Fruit fly (Drosophila melanogaster) whole organism, wandering third instar larva: Measurements from ENCODE around the gene Prp4k.
A peak's percentile ranks its signal among the peaks of the same experiment; 100 is the strongest.

Source experiments
- Abd-B ChIP-seq: fragments of >200 bp; optimal IDR thresholded peaks from 2 replicates; lab custom pipeline; 2017; ENCODE audit warnings: missing biosample characterization, missing genetic modification characterization
- CG32264 ChIP-seq: fragments of 200-800 bp; sonication (Bioruptor generic); optimal IDR thresholded peaks from 2 replicates; lab custom pipeline; 2016; ENCODE audit warnings: missing biosample characterization, missing genetic modification characterization
- CrebA ChIP-seq: fragments of 200-800 bp; sonication (Bioruptor generic); optimal IDR thresholded peaks from 2 replicates; lab custom pipeline; 2016; ENCODE audit warnings: missing biosample characterization, mild to moderate bottlenecking, missing genetic modification characterization, borderline replicate concordance
- Dfd ChIP-seq: fragments of >200 bp; optimal IDR thresholded peaks from 2 replicates; lab custom pipeline; 2017; ENCODE audit warnings: missing biosample characterization, missing genetic modification characterization
- Dif ChIP-seq: fragments of 200-275, 200-300 bp; sonication (Bioruptor generic); optimal IDR thresholded peaks from 2 replicates; lab custom pipeline; 2018; ENCODE audit warnings: missing biosample characterization, missing genetic modification characterization; ENCODE audit not compliant: partially characterized antibody
- GATAd ChIP-seq: sonication (Bioruptor generic); optimal IDR thresholded peaks from 2 replicates; lab custom pipeline; 2016; ENCODE audit warnings: missing biosample characterization, missing genetic modification characterization
- HLH106 ChIP-seq: fragments of 200-800 bp; optimal IDR thresholded peaks from 3 replicates; lab custom pipeline; 2019; ENCODE audit warnings: missing biosample characterization, mild to moderate bottlenecking, missing genetic modification characterization, moderate library complexity
- Hnf4 ChIP-seq: fragments of 200-800 bp; sonication (Bioruptor generic); optimal IDR thresholded peaks from 2 replicates; lab custom pipeline; 2016; ENCODE audit warnings: missing biosample characterization, mild to moderate bottlenecking, missing genetic modification characterization
- Hr78 ChIP-seq: fragments of >200 bp; optimal IDR thresholded peaks from 2 replicates; lab custom pipeline; 2017; ENCODE audit warnings: missing biosample characterization, missing genetic modification characterization
- Hr83 ChIP-seq: fragments of 200-300 bp; sonication (Bioruptor generic); optimal IDR thresholded peaks from 2 replicates; lab custom pipeline; 2016; ENCODE audit warnings: missing biosample characterization, mild to moderate bottlenecking, missing genetic modification characterization, moderate library complexity; ENCODE audit not compliant: poor library complexity, severe bottlenecking
- Jra ChIP-seq: sonication (Bioruptor generic); optimal IDR thresholded peaks from 2 replicates; lab custom pipeline; 2016; ENCODE audit warnings: missing biosample characterization, missing genetic modification characterization
- Mio ChIP-seq: sonication (Bioruptor generic); optimal IDR thresholded peaks from 2 replicates; lab custom pipeline; 2016; ENCODE audit warnings: missing biosample characterization, missing genetic modification characterization
- Myc ChIP-seq: fragments of >200 bp; optimal IDR thresholded peaks from 2 replicates; lab custom pipeline; 2017
- N ChIP-seq: fragments of >200 bp; optimal IDR thresholded peaks from 2 replicates; lab custom pipeline; 2018; ENCODE audit warnings: missing biosample characterization, missing external identifiers, missing genetic modification characterization
- OdsH ChIP-seq: fragments of 200-800 bp; sonication (Bioruptor generic); optimal IDR thresholded peaks from 2 replicates; lab custom pipeline; 2016; ENCODE audit warnings: missing biosample characterization, mild to moderate bottlenecking, missing genetic modification characterization
- Rel ChIP-seq, 2 experiments: fragments of 200-800 bp; sonication (Bioruptor generic) in 1 of 2; optimal IDR thresholded peaks; 2 replicates in 1 of 2; 3 replicates in 1 of 2; lab custom pipeline; 2016 to 2019; ENCODE audit warnings: mild to moderate bottlenecking in 2 of 2, missing biosample characterization in 2 of 2, missing genetic modification characterization in 2 of 2, moderate library complexity in 1 of 2
- Sp1 ChIP-seq: fragments of 200-800 bp; sonication (Bioruptor generic); optimal IDR thresholded peaks from 3 replicates; lab custom pipeline; 2019; ENCODE audit warnings: missing biosample characterization, mild to moderate bottlenecking, missing genetic modification characterization, moderate library complexity
- Vsx2 ChIP-seq: fragments of 200-300, 225-300 bp; sonication (Bioruptor generic); optimal IDR thresholded peaks from 2 replicates; lab custom pipeline; 2018; ENCODE audit warnings: missing biosample characterization, missing genetic modification characterization; ENCODE audit not compliant: partially characterized antibody
- br ChIP-seq: fragments of 200-800 bp; sonication (Bioruptor generic); optimal IDR thresholded peaks from 2 replicates; lab custom pipeline; 2016; ENCODE audit warnings: missing biosample characterization, missing genetic modification characterization
- brk ChIP-seq: fragments of 200-800 bp; sonication (Bioruptor generic); optimal IDR thresholded peaks from 2 replicates; lab custom pipeline; 2016; ENCODE audit warnings: missing biosample characterization, mild to moderate bottlenecking, missing genetic modification characterization
- dl ChIP-seq, 2 experiments: fragments of 175-275, 200-275 bp in 1 of 2; fragments of 200-275 bp in 1 of 2; sonication (Bioruptor generic); optimal IDR thresholded peaks; lab custom pipeline; 2018; ENCODE audit warnings: mild to moderate bottlenecking in 2 of 2, missing biosample characterization in 2 of 2, missing genetic modification characterization in 2 of 2, moderate library complexity in 2 of 2; ENCODE audit not compliant: partially characterized antibody in 2 of 2, insufficient read depth in 1 of 2
- dmrt93B ChIP-seq: fragments of 200-800 bp; sonication (Bioruptor generic); optimal IDR thresholded peaks from 2 replicates; lab custom pipeline; 2018; ENCODE audit warnings: missing biosample characterization, mild to moderate bottlenecking, missing genetic modification characterization
- dsf ChIP-seq: sonication (Bioruptor generic); optimal IDR thresholded peaks from 2 replicates; lab custom pipeline; 2016; ENCODE audit warnings: missing biosample characterization, missing genetic modification characterization, borderline replicate concordance
- ey ChIP-seq: fragments of 200-800 bp; sonication (Bioruptor generic); optimal IDR thresholded peaks from 2 replicates; lab custom pipeline; 2016; ENCODE audit warnings: missing biosample characterization, missing genetic modification characterization
- foxo ChIP-seq, 2 experiments: fragments of 200-800 bp; sonication (Bioruptor generic); optimal IDR thresholded peaks; 2 replicates in 1 of 2; 3 replicates in 1 of 2; lab custom pipeline; 2016 to 2017; ENCODE audit warnings: missing biosample characterization in 2 of 2, missing genetic modification characterization in 2 of 2
- fru ChIP-seq: fragments of 200-800 bp; sonication (Bioruptor generic); optimal IDR thresholded peaks from 3 replicates; lab custom pipeline; 2016; ENCODE audit warnings: missing biosample characterization, mild to moderate bottlenecking, missing genetic modification characterization
- h ChIP-seq: fragments of 200-800 bp; sonication (Bioruptor generic); optimal IDR thresholded peaks from 3 replicates; lab custom pipeline; 2016; ENCODE audit warnings: missing biosample characterization, mild to moderate bottlenecking, missing genetic modification characterization
- jim ChIP-seq: fragments of 175-275, 200-325 bp; sonication (Bioruptor generic); optimal IDR thresholded peaks from 2 replicates; lab custom pipeline; 2016; ENCODE audit warnings: missing biosample characterization, mild to moderate bottlenecking, missing genetic modification characterization
- lola ChIP-seq: fragments of >200 bp; optimal IDR thresholded peaks from 2 replicates; lab custom pipeline; 2017; ENCODE audit warnings: missing biosample characterization, missing genetic modification characterization
- pan ChIP-seq: fragments of >200 bp; optimal IDR thresholded peaks from 2 replicates; lab custom pipeline; 2017
- psq ChIP-seq: fragments of 200-800 bp; sonication (Bioruptor generic); optimal IDR thresholded peaks from 3 replicates; lab custom pipeline; 2017; ENCODE audit warnings: missing biosample characterization, mild to moderate bottlenecking, missing genetic modification characterization, moderate library complexity
- rgr ChIP-seq: fragments of 200-800 bp; sonication (Bioruptor generic); optimal IDR thresholded peaks from 3 replicates; lab custom pipeline; 2016; ENCODE audit warnings: missing biosample characterization, mild to moderate bottlenecking, missing genetic modification characterization
- sage ChIP-seq: fragments of 200-800 bp; sonication (Bioruptor generic); optimal IDR thresholded peaks from 2 replicates; lab custom pipeline; 2016; ENCODE audit warnings: missing biosample characterization, mild to moderate bottlenecking, missing genetic modification characterization
- sv ChIP-seq: fragments of 200-800 bp; sonication (Bioruptor generic); optimal IDR thresholded peaks from 3 replicates; lab custom pipeline; 2016; ENCODE audit warnings: missing biosample characterization, missing genetic modification characterization
- tai ChIP-seq: sonication (Bioruptor generic); optimal IDR thresholded peaks from 2 replicates; lab custom pipeline; 2016; ENCODE audit warnings: missing biosample characterization, missing genetic modification characterization
- usp ChIP-seq: fragments of >200 bp; optimal IDR thresholded peaks from 2 replicates; lab custom pipeline; 2017; ENCODE audit warnings: missing biosample characterization, missing genetic modification characterization
- woc ChIP-seq: sonication (Bioruptor generic); optimal IDR thresholded peaks from 2 replicates; lab custom pipeline; 2016; ENCODE audit warnings: missing biosample characterization, mild to moderate bottlenecking, missing genetic modification characterization

The Prp4k gene

DNA sequence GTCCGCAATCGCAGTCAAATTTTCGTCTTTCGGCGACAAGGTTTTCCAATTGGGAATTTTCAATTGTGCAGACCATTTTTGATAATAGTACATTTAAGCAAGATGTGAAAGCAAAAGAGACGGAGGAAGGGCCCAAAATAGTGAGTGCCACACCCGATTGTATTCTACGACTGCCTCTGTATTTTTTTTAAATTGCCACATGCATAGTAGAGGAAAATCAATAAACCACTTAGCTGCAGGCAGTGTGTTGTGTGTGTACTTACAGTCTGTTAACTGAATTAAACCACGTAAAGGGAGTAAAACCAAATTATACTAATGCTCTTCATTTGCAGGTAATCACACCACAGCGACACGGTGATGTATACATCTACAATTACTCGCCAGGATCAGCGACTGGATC, 39.5 kb downstream of the Prp4k start:
- no peak for TF ChIP-seq jim (GFP tag; lab: Kevin White, UChicago)
- no peak for TF ChIP-seq sv (GFP tag; lab: Kevin White, UChicago)
- no peak for TF ChIP-seq GATAd (GFP tag; lab: Kevin White, UChicago)
- TF ChIP-seq OdsH, result no peak
- TF ChIP-seq Jra (GFP tag; lab: Kevin White, UChicago), result no peak
- TF ChIP-seq Mio, result no peak
- TF ChIP-seq tai, result no peak
- no peak for TF ChIP-seq Myc (lab: Kevin White, UChicago)
- TF ChIP-seq Hr78, result no peak
- TF ChIP-seq foxo (GFP tag; optimal IDR thresholded peaks at IDR 0.05; lab: Kevin White, UChicago), result no peak
- TF ChIP-seq Rel (GFP tag; optimal IDR thresholded peaks at IDR 0.05; lab: Kevin White, UChicago), result no peak
- TF ChIP-seq Rel (tag; optimal IDR thresholded peaks at IDR 0.05; lab: Kevin White, UChicago), result no peak
- TF ChIP-seq Sp1 (GFP tag; lab: Kevin White, UChicago), result no peak
- no peak for TF ChIP-seq Dfd
- no peak for TF ChIP-seq ey (GFP tag; lab: Kevin White, UChicago)
- TF ChIP-seq dsf (GFP tag; lab: Kevin White, UChicago), result no peak
- no peak for TF ChIP-seq CG32264 (GFP tag; lab: Kevin White, UChicago)
- no peak for TF ChIP-seq brk (GFP tag; lab: Kevin White, UChicago)
- TF ChIP-seq, all 38 proteins: peak for 0

DNA sequence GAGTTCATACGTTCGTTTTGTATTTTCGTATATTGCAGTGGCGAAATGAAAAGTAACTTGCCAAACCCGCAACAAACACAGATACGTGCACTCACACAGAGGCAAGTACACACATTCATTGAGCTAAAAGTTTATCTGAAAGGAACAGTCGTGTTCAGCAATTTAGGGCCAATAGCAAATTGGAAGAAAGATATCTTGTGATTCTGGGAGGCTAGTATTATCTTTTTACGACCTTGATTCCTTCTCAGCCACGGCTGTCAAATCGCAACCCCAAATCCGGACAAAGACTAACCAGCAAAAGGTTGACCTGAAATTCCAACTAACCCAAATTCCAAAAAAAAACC, 44.5 kb downstream of the Prp4k start:
- TF ChIP-seq usp, result no peak
- TF ChIP-seq CrebA (GFP tag; lab: Kevin White, UChicago), result no peak
- TF ChIP-seq psq (GFP tag; lab: Kevin White, UChicago), result peak; percentile 23
- TF ChIP-seq dmrt93B (GFP tag; lab: Kevin White, UChicago), result peak; percentile 10
- peak; percentile 17 for TF ChIP-seq OdsH
- no peak for TF ChIP-seq sv (GFP tag; lab: Kevin White, UChicago)
- peak; percentile 16 for TF ChIP-seq Sp1 (GFP tag; lab: Kevin White, UChicago)
- peak; percentile 17 for TF ChIP-seq ey (GFP tag; lab: Kevin White, UChicago)
- TF ChIP-seq Dfd, result no peak
- TF ChIP-seq CG32264 (GFP tag; lab: Kevin White, UChicago), result no peak
- peak in 1 of 2 experiments; percentile 45 for TF ChIP-seq foxo (GFP tag; optimal IDR thresholded peaks at IDR 0.05; lab: Kevin White, UChicago)
- TF ChIP-seq rgr, result no peak
- no peak for TF ChIP-seq br (GFP tag; lab: Kevin White, UChicago)
- no peak for TF ChIP-seq dsf (GFP tag; lab: Kevin White, UChicago)
- peak; percentile 17 for TF ChIP-seq HLH106 (tag; lab: Kevin White, UChicago)
- no peak for TF ChIP-seq Vsx2
- TF ChIP-seq N, result no peak
- TF ChIP-seq sage, result no peak
- no peak for TF ChIP-seq Abd-B (GFP tag; lab: Kevin White, UChicago)
- TF ChIP-seq Myc (lab: Kevin White, UChicago), result no peak
- TF ChIP-seq Jra (GFP tag; lab: Kevin White, UChicago), result no peak
- TF ChIP-seq Hnf4 (GFP tag; lab: Kevin White, UChicago), result no peak
- TF ChIP-seq Hr83 (GFP tag; lab: Kevin White, UChicago), result no peak
- no peak for TF ChIP-seq Dif (GFP tag; lab: Kevin White, UChicago)
- TF ChIP-seq h (GFP tag; lab: Kevin White, UChicago), result no peak
- TF ChIP-seq woc (GFP tag; lab: Kevin White, UChicago), result peak; percentile 4
- peak; percentile 65 for TF ChIP-seq fru (GFP tag; lab: Kevin White, UChicago)

DNA sequence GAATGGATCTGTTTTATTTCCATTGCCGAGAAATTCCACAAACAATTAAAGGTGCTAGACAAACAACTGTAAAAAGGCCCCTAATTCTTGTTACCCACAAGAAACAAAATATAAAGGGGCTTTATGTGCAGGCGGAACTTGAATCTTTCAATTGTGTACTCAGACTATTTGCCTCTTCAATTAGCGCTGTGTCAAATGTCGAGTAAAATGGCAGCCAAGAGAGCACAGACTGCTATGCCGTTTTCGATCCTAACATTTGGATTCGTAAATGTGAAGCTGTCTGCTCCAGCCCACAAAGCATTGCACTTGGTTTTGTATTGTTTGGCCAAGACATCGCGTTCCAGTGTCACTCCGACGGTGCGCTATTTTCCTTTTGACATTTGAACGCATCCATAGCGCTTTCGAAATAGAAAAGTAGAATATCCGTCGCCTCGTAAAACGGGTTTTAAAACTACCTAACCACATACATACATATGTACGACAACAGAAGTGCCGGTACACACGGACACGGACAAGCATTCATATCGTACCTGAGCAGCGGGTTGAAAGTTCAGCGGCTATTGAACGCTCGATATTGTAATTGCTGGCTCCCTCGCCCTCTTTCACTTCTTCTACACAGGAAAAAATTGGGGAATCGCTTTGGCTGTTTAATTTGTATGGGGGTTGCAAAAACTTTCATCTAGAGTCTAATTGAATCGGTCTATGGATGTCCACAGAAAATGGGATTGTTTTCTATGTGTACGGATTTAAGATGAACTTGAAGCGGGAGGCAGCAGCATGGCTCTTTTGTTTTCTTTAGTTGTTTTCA, 45.1 kb downstream of the Prp4k start:
- TF ChIP-seq N (no peak), OdsH (peak; percentile 27), Mio (no peak), dl (GFP tag; optimal IDR thresholded peaks at IDR 0.05; lab: Kevin White, UChicago; ENCODE audit: insufficient read depth in 1 of 2, partially characterized antibody in 2 of 2) (no peak), Hr83 (GFP tag; lab: Kevin White, UChicago) (no peak), br (GFP tag; lab: Kevin White, UChicago) (peak; percentile 37), Jra (GFP tag; lab: Kevin White, UChicago) (no peak), rgr (peak; percentile 33), Myc (lab: Kevin White, UChicago) (no peak), ey (GFP tag; lab: Kevin White, UChicago) (peak; percentile 50), foxo (GFP tag; optimal IDR thresholded peaks at IDR 0.05; lab: Kevin White, UChicago) (peak in 1 of 2 experiments; percentile 58), HLH106 (tag; lab: Kevin White, UChicago) (peak; percentile 57), dmrt93B (GFP tag; lab: Kevin White, UChicago) (no peak), pan (lab: Kevin White, UChicago) (no peak), lola (GFP tag; lab: Kevin White, UChicago) (no peak), Dif (GFP tag; lab: Kevin White, UChicago) (no peak), dsf (GFP tag; lab: Kevin White, UChicago) (no peak), woc (GFP tag; lab: Kevin White, UChicago) (peak; percentile 14), sv (GFP tag; lab: Kevin White, UChicago) (no peak), fru (GFP tag; lab: Kevin White, UChicago) (peak; percentile 77), Sp1 (GFP tag; lab: Kevin White, UChicago) (peak; percentile 54), h (GFP tag; lab: Kevin White, UChicago) (peak; percentile 60), Hnf4 (GFP tag; lab: Kevin White, UChicago) (peak; percentile 1), Vsx2 (no peak), brk (GFP tag; lab: Kevin White, UChicago) (no peak)
